Fruit fly (Drosophila melanogaster): ENCODE results near the gene COX5BL.

COX5BL gene

DNA sequence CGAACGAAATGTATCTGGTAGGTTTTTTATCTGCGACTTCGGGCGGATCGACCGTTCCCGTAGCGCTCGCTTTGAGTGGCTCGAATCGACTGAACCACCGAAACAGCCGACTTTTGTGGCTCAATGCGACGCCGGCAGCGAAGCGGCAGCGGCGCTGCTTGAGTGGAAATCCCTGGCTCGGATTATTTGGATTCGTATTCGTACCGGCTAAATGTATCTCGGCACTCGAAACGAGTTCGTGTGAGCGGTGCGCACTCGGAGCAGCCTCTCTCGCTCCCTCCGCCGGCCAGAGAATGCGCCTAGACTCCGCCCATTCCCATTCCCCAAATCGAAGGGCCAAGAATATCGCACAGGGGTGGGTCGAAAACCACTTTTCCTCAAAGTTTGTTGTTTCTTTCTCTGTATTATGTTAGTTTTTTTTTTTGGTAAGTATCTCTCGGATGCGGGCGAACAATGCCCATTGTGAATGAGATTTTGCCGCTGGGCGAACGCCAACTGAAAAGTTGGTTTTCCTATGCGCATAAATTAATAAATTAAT, 23.1 kb upstream of the COX5BL start (continued):
- TF ChIP-seq Nf-YB (GFP tag; optimal IDR thresholded peaks at IDR 0.05) (peak; percentile 97), Med (GFP tag) (peak; percentile 72), her (GFP tag; optimal IDR thresholded peaks at IDR 0.05) (no peak), pfk (GFP tag; optimal IDR thresholded peaks at IDR 0.05) (no peak), CG11695 (GFP tag; IDR thresholded peaks at IDR 0.05) (no peak), BEAF-32 (GFP tag; optimal IDR thresholded peaks at IDR 0.05) (no peak), CG12104 (GFP tag; optimal IDR thresholded peaks at IDR 0.05) (no peak), run (tag; optimal IDR thresholded peaks at IDR 0.05) (no peak), az2 (GFP tag; optimal IDR thresholded peaks at IDR 0.05) (no peak), C15 (GFP tag; IDR thresholded peaks at IDR 0.05) (no peak), CG13894 (tag; optimal IDR thresholded peaks at IDR 0.05) (no peak), lilli (GFP tag; optimal IDR thresholded peaks at IDR 0.05) (no peak), en (GFP tag; optimal IDR thresholded peaks at IDR 0.05) (no peak)

DNA sequence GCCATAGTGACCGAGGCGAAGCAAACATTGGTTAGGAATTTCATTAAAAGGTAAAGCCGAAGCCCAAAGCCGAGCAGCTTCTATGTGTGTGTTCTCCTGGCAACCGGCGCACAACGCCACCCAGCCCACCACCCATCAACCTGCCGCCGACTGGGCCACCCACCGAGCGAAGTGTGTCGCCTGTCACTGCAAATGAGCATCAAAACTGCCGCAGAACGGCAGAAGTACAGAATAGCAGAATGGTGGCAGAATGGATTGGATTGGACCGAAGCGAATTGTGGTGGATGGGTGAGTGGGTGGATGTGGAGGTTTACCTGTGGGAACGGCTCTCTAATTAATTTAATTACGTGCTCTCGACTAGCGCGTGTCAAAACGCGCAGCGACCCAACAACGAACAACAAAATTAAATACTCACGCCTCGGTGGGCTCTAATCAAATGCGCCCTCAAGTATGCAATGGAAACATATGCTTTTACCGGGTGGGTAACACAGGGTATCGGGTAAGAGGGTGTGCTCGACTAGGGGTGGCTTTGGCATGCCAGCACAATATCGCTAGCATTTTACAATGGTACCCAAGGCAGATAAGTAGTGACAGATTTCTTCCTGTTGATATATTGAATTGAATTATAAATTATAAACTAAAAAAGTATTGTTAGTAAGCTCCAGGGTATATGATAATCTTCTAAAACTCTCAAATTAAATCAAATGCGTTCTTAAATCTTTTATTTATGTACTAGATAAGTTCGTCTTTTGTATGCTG, 19.4 kb upstream of the COX5BL start:
- no peak for TF ChIP-seq CkIIα-i1 (GFP tag; IDR thresholded peaks at IDR 0.05)
- TF ChIP-seq unpg (GFP tag; optimal IDR thresholded peaks at IDR 0.05) = no peak
- TF ChIP-seq CG31441 (GFP tag; IDR thresholded peaks at IDR 0.05) = no peak
- TF ChIP-seq Hmx (GFP tag; optimal IDR thresholded peaks at IDR 0.05) = no peak
- TF ChIP-seq CG31224 (GFP tag; IDR thresholded peaks at IDR 0.05) = no peak
- TF ChIP-seq sna (GFP tag; IDR thresholded peaks at IDR 0.05; ENCODE audit: partially characterized antibody) = no peak
- TF ChIP-seq CG12104 (GFP tag; optimal IDR thresholded peaks at IDR 0.05) = no peak
- TF ChIP-seq inv (GFP tag; IDR thresholded peaks at IDR 0.05; ENCODE audit: partially characterized antibody) = no peak
- no peak for TF ChIP-seq unc-4 (GFP tag; IDR thresholded peaks at IDR 0.05; ENCODE audit: partially characterized antibody)
- TF ChIP-seq CG15514 (GFP tag; optimal IDR thresholded peaks at IDR 0.05) = no peak
- TF ChIP-seq Lim3 (GFP tag; IDR thresholded peaks at IDR 0.05) = no peak
- TF ChIP-seq CG17359 (tag; optimal IDR thresholded peaks at IDR 0.05) = no peak
- no peak for TF ChIP-seq CG6683 (GFP tag; optimal IDR thresholded peaks at IDR 0.05)
- TF ChIP-seq sens (GFP tag) = peak; percentile 38
- no peak for TF ChIP-seq CG6254 (GFP tag; optimal IDR thresholded peaks at IDR 0.05)
- no peak for TF ChIP-seq danr (GFP tag; IDR thresholded peaks at IDR 0.05)
- TF ChIP-seq Hr78 (GFP tag; optimal IDR thresholded peaks at IDR 0.05) = no peak
- no peak for TF ChIP-seq Oaz (GFP tag; IDR thresholded peaks at IDR 0.05)
- TF ChIP-seq so (GFP tag; IDR thresholded peaks at IDR 0.05) = no peak
- no peak for TF ChIP-seq CG11398 (GFP tag; optimal IDR thresholded peaks at IDR 0.05)
- TF ChIP-seq kah (GFP tag; optimal IDR thresholded peaks at IDR 0.05) = no peak
- TF ChIP-seq CG10431 (GFP tag; optimal IDR thresholded peaks at IDR 0.05) = no peak
- TF ChIP-seq fd102C (GFP tag; optimal IDR thresholded peaks at IDR 0.05) = no peak
- TF ChIP-seq CG13624 (GFP tag; optimal IDR thresholded peaks at IDR 0.05) = no peak
- TF ChIP-seq dan (GFP tag; IDR thresholded peaks at IDR 0.05) = no peak
- TF ChIP-seq CG7556 (GFP tag; optimal IDR thresholded peaks at IDR 0.05) = peak; percentile 39
- TF ChIP-seq CG11093 (GFP tag; IDR thresholded peaks at IDR 0.05) = no peak
- no peak for TF ChIP-seq CG6813 (GFP tag; optimal IDR thresholded peaks at IDR 0.05)
- TF ChIP-seq CG10267 (tag; optimal IDR thresholded peaks at IDR 0.05) = peak; percentile 5
- TF ChIP-seq chif (GFP tag; optimal IDR thresholded peaks at IDR 0.05) = no peak
- no peak for TF ChIP-seq CG42726 (GFP tag; IDR thresholded peaks at IDR 0.05; ENCODE audit: partially characterized antibody)
- TF ChIP-seq pita (GFP tag; optimal IDR thresholded peaks at IDR 0.05) = no peak
- no peak for TF ChIP-seq CG30431 (GFP tag; optimal IDR thresholded peaks at IDR 0.05)
- TF ChIP-seq CG4707 (GFP tag; optimal IDR thresholded peaks at IDR 0.05) = no peak
- peak; percentile 2 for TF ChIP-seq ewg (GFP tag; optimal IDR thresholded peaks at IDR 0.05)
- no peak for TF ChIP-seq fru (optimal IDR thresholded peaks at IDR 0.05)
